Worm (Caenorhabditis elegans): ENCODE results near the gene arrd-24.

Gene arrd-24

DNA sequence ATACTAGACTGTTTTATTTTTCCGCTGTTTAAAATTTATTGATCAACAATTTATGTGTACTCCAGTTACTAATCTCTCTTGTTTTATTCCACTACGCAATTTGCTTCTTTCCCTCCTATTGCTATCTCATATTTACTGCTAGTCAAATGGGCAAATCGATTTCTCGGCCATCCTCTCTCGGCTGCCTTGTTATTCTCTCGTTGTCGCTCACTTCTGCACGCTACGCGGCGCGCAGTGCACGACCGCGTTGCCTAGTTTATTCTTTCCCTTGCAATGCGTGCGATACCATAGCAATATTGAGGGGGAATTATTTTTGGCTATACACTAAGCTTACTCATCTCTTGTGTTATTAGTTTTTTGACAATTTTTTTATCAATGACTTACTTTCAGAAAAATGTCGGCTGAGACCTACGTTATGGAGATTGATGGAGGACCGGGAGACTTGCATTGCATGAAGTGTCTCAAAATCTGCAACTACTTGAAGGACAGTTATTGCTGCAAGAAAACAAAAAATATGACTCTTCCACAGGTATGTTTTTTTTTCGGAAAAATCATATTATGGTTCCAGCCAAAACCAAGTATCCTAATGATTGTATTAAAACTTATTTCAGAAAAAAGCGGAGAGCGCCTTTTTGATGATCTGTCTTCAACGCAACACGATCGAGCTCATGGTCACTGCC is 2.7 kb downstream of the arrd-24 start, which contains the start of gene F48F7.6:
Gene F48F7.6 (plus strand): TSS at position 391 of the 680 bp plus-strand sequence.
- TF ChIP-seq flt-1 (GFP tag; IDR thresholded peaks at IDR 0.05): peak; percentile 76; the same call in 1 of the 2 replicates
- no peak for TF ChIP-seq ztf-23 (GFP tag; IDR thresholded peaks at IDR 0.05)
- TF ChIP-seq tab-1 (GFP tag; IDR thresholded peaks at IDR 0.05): 0 out of 2 replicates have a peak, but pooled peaks have one; percentile 37
- TF ChIP-seq T22C8.4 (GFP tag; IDR thresholded peaks at IDR 0.05): peak; percentile 69

ce11 chrX:13975314-13975713 is 5.0 kb downstream of the arrd-24 start, which contains the start of gene F48F7.5:
TSS of gene F48F7.5 (plus strand) at chrX:13975653.
- no peak for TF ChIP-seq tab-1 (GFP tag; IDR thresholded peaks at IDR 0.05)
- no peak for TF ChIP-seq cog-1 (tag; optimal IDR thresholded peaks at IDR 0.05)
- no peak for TF ChIP-seq ztf-23 (GFP tag; IDR thresholded peaks at IDR 0.05)
- no peak for TF ChIP-seq T22C8.4 (GFP tag; IDR thresholded peaks at IDR 0.05)
- TF ChIP-seq med-1 (GFP tag; optimal IDR thresholded peaks at IDR 0.05; ENCODE audit: insufficient read depth): no peak

DNA sequence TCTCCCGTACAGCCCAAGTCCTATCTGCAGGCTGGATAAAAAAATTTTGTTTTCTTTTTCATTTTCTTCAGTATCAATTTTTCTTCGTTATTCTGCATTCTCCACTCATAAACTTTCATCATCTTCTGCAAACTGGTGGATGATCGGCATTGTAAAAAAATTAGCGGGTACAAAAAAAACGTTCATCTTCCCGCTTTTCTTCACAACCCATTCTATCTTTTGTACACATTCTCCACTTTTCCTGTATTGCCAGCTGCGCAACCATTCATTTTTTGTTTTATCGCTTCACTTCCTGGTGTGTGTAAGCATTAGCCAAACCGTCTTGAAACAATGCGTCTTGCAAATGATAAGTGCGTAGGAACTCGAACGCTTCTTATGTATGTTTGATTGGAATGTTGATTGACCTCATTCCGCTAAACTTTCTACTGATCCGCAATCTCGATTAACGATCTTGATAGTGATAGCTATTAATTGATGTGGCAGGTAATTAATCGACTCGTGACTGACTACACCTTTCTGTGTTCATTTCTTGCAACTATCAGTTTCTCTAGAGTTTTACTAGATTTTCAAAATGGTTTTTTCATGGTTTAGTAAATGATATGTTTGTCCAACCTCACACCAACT is 5.8 kb downstream of the arrd-24 start:
- TF ChIP-seq ztf-23 (GFP tag; IDR thresholded peaks at IDR 0.05) (no peak), ref-1 (GFP tag; conservative IDR thresholded peaks at IDR 0.05) (no peak), cog-1 (tag; optimal IDR thresholded peaks at IDR 0.05) (no peak), tab-1 (GFP tag; IDR thresholded peaks at IDR 0.05) (no peak), T22C8.4 (GFP tag; IDR thresholded peaks at IDR 0.05) (no peak)

DNA sequence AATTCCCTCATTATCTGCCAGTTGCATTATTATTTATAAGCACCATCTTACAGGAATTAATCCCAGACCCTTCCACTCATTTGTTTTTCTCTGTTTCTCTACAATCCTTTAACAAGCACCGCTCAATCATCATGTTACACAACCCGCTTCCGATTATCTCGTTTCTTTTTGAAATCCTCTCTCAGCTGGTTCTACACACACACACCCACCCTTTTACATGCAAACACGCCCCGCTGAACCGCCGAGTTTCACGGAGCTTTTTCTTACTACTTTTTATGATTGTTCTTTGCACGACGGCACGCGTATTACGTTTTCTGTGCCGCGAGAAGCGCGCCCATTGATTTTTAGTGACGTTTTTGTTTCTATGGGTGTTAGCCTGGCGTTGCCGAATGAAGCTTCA is 6.5 kb downstream of the arrd-24 start:
- no peak for TF ChIP-seq ztf-29 (GFP tag; IDR thresholded peaks at IDR 0.05)
- no peak for TF ChIP-seq tab-1 (GFP tag; IDR thresholded peaks at IDR 0.05)
- TF ChIP-seq ref-1 (GFP tag; conservative IDR thresholded peaks at IDR 0.05): no peak
- no peak for TF ChIP-seq T22C8.4 (GFP tag; IDR thresholded peaks at IDR 0.05)
- no peak for TF ChIP-seq ztf-23 (GFP tag; IDR thresholded peaks at IDR 0.05)
- TF ChIP-seq med-1 (GFP tag; optimal IDR thresholded peaks at IDR 0.05; ENCODE audit: insufficient read depth): no peak
- TF ChIP-seq flt-1 (GFP tag; IDR thresholded peaks at IDR 0.05): no peak
- TF ChIP-seq cog-1 (tag; optimal IDR thresholded peaks at IDR 0.05): no peak
- no peak for TF ChIP-seq klf-2 (GFP tag; conservative IDR thresholded peaks at IDR 0.05)

DNA sequence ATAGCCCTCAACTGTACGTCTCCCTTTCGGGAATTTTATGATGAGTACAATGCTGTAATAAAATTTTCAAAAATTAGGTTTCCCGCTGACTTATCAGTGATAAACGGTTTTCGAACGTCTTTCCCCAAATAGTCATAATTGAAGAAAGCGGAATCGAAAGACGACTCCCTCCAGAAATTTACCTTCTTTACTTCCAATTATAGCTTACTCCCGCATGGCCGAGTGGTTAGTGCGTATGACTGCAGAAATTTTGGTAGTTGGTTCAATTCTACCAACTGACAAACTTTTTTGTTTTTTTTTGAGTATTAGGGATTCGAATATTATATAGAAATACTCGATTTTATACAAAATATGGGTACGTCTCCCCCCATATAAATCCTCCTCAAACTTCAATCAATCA is 7.2 kb downstream of the arrd-24 start:
- TF ChIP-seq ztf-23 (GFP tag; IDR thresholded peaks at IDR 0.05) (0 out of 2 replicates have a peak, but pooled peaks have one; percentile 26), flt-1 (GFP tag; IDR thresholded peaks at IDR 0.05) (0 out of 2 replicates have a peak, but pooled peaks have one; percentile 20)

- TF ChIP-seq med-1 (GFP tag; optimal IDR thresholded peaks at IDR 0.05; ENCODE audit: insufficient read depth) (no peak), cog-1 (tag; optimal IDR thresholded peaks at IDR 0.05) (peak; percentile 62), ztf-29 (GFP tag; IDR thresholded peaks at IDR 0.05) (no peak), ztf-23 (GFP tag; IDR thresholded peaks at IDR 0.05) (0 out of 2 replicates have a peak, but pooled peaks have one; percentile 19), tab-1 (GFP tag; IDR thresholded peaks at IDR 0.05) (0 out of 2 replicates have a peak, but pooled peaks have one; percentile 15), T22C8.4 (GFP tag; IDR thresholded peaks at IDR 0.05) (0 out of 2 replicates have a peak, but pooled peaks have one; percentile 22), flt-1 (GFP tag; IDR thresholded peaks at IDR 0.05) (no peak), klf-2 (GFP tag; conservative IDR thresholded peaks at IDR 0.05) (no peak; the same call in 1 of the 2 replicates)
These were observed 10.9 kb downstream of the arrd-24 start for ce11 chrX:13969257-13969968.

ce11 chrX:13968292-13968691 is 12.0 kb downstream of the arrd-24 start, which contains the start of gene pqn-39:
TSS of gene pqn-39 (minus strand) at chrX:13968676.
- TF ChIP-seq flt-1 (GFP tag; IDR thresholded peaks at IDR 0.05) (no peak), med-1 (GFP tag; optimal IDR thresholded peaks at IDR 0.05; ENCODE audit: insufficient read depth) (no peak), ref-1 (GFP tag; conservative IDR thresholded peaks at IDR 0.05) (no peak)

- TF ChIP-seq klf-2 (GFP tag; conservative IDR thresholded peaks at IDR 0.05) (no peak), ztf-29 (GFP tag; IDR thresholded peaks at IDR 0.05) (no peak), ztf-23 (GFP tag; IDR thresholded peaks at IDR 0.05) (no peak), cog-1 (tag; optimal IDR thresholded peaks at IDR 0.05) (no peak), med-1 (GFP tag; optimal IDR thresholded peaks at IDR 0.05; ENCODE audit: insufficient read depth) (no peak), T22C8.4 (GFP tag; IDR thresholded peaks at IDR 0.05) (no peak), ref-1 (GFP tag; conservative IDR thresholded peaks at IDR 0.05) (no peak), tab-1 (GFP tag; IDR thresholded peaks at IDR 0.05) (no peak), flt-1 (GFP tag; IDR thresholded peaks at IDR 0.05) (no peak)
These were observed 17.1 kb downstream of the arrd-24 start, which contains the start of gene F48F7.3 for ce11 chrX:13963203-13963602. TSS of gene F48F7.3 (plus strand) at chrX:13963503.

DNA sequence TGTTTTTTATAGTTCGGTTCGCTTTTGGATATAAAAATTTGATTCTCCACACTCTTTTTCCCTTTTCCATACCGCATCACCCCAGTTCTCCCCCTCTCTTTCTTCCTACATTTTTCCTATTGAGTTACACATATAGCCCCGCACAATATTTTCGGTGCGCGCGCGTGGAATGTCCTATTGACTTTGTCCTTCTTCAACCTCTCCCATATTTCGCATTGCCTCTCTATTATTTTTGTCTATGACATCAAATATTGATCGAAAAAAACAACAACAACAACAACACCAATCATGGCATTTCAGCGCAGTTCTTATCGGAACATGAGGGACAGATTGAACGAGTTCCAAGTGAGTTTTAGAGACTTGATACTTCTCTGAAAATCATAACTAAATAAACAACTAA is 20.5 kb downstream of the arrd-24 start, which contains the start of gene syx-2:
Gene syx-2 (plus strand): TSS at position 301 of the 400 bp plus-strand sequence.
- TF ChIP-seq ztf-29 (GFP tag; IDR thresholded peaks at IDR 0.05) (no peak), med-1 (GFP tag; optimal IDR thresholded peaks at IDR 0.05; ENCODE audit: insufficient read depth) (no peak), klf-2 (GFP tag; conservative IDR thresholded peaks at IDR 0.05) (no peak), ref-1 (GFP tag; conservative IDR thresholded peaks at IDR 0.05) (no peak), tab-1 (GFP tag; IDR thresholded peaks at IDR 0.05) (no peak), T22C8.4 (GFP tag; IDR thresholded peaks at IDR 0.05) (no peak), ztf-23 (GFP tag; IDR thresholded peaks at IDR 0.05) (no peak), cog-1 (tag; optimal IDR thresholded peaks at IDR 0.05) (no peak), flt-1 (GFP tag; IDR thresholded peaks at IDR 0.05) (no peak)
